Worm (Caenorhabditis elegans) whole organism, late embryonic: Measurements from ENCODE around the gene F19C7.8.

Experiments
- K09A11.1 ChIP-seq: sonication (generic microtip); optimal IDR thresholded peaks from 2 replicates; lab custom pipeline; 2017; ENCODE audit warnings: antibody characterized with exemption, mild to moderate bottlenecking, missing genetic modification characterization, missing compliant biosample characterization; ENCODE audit not compliant: insufficient read depth
- ahr-1 ChIP-seq: sonication (generic microtip); optimal IDR thresholded peaks from 2 replicates; lab custom pipeline; 2016; ENCODE audit warnings: missing genetic modification characterization, missing compliant biosample characterization
- elt-2 ChIP-seq: sonication (generic microtip); optimal IDR thresholded peaks from 2 replicates; lab custom pipeline; 2016; ENCODE audit warnings: missing genetic modification reagents, missing genetic modification characterization, missing compliant biosample characterization
- fkh-10 ChIP-seq: fragments of 150-350 bp; optimal IDR thresholded peaks from 2 replicates; lab custom pipeline; 2014; ENCODE audit warnings: missing biosample characterization, missing genetic modification reagents, missing genetic modification characterization
- pat-9 ChIP-seq: fragments of 200-800 bp; sonication (Bioruptor generic); optimal IDR thresholded peaks from 2 replicates; lab custom pipeline; 2018; ENCODE audit warnings: mild to moderate bottlenecking, missing genetic modification characterization, moderate library complexity, missing compliant biosample characterization
- unc-55 ChIP-seq: sonication (generic microtip); optimal IDR thresholded peaks from 2 replicates; lab custom pipeline; 2017; ENCODE audit warnings: missing biosample characterization, missing genetic modification reagents, missing genetic modification characterization

- TF ChIP-seq unc-55 (no peak), K09A11.1 (tag; lab: Kevin White, UChicago) (no peak), ahr-1 (tag; lab: Kevin White, UChicago) (no peak), fkh-10 (GFP tag; lab: Kevin White, UChicago) (no peak), elt-2 (no peak), pat-9 (tag; lab: Kevin White, UChicago) (no peak)
These were observed 50.4 kb downstream of the F19C7.8 start for ce11 chrIV:4587532-4587931.
